Worm (Caenorhabditis elegans): ENCODE measurements around the gene W03C9.2.

DNA sequence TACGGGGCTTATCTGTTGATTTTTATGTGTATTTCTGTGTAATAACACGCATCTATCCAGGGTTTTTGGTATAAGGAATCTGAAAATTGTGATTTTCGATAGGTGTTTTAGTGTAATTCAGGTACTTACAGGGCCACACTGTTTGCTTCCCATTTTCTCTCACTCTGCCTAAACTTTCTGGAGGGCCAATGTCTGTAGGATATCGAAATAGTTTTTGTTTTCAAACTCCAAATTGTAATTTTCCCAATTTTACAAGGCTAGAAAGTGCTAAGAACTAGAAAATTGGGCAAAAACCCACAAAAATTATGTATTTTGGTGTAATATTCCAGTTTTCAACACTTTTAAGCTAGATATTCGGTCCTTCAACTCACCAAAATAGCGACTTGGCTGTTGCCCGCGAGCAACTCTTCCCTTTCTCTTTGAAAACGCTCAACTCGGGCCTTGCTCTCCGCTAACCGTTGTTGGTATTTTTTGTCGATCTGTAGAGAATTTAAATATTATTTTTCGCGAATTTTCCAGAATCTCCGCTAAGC, 14.6 kb downstream of the W03C9.2 start:
- TF ChIP-seq sea-1 (GFP tag; conservative IDR thresholded peaks at IDR 0.05) (no peak), ama-1 (optimal IDR thresholded peaks at IDR 0.05) (no peak), tbx-37 (GFP tag; conservative IDR thresholded peaks at IDR 0.05) (no peak), hmg-4 (GFP tag; optimal IDR thresholded peaks at IDR 0.05) (no peak)

Data from whole organism, early embryonic.